Worm (Caenorhabditis elegans): ENCODE data around the gene clc-29.

clc-29 gene

ce11 chrIII:8354644-8355461 lies 7.1 kb upstream of the clc-29 start, which contains the start of gene unc-116:
unc-116 (minus strand) TSS chrIII:8355174.
- TF ChIP-seq F13H6.1 (tag; optimal IDR thresholded peaks at IDR 0.05) (no peak), K02D7.2 (tag; optimal IDR thresholded peaks at IDR 0.05) (no peak), ceh-2 (tag; optimal IDR thresholded peaks at IDR 0.05) (no peak), pha-2 (tag; optimal IDR thresholded peaks at IDR 0.05) (no peak), mec-3 (tag; optimal IDR thresholded peaks at IDR 0.05; ENCODE audit: borderline replicate concordance) (no peak), ceh-30 (tag; optimal IDR thresholded peaks at IDR 0.05) (no peak), ama-1 (optimal IDR thresholded peaks at IDR 0.05) (peak; percentile 47), hlh-8 (tag; optimal IDR thresholded peaks at IDR 0.05) (no peak), sox-2 (GFP tag; IDR thresholded peaks at IDR 0.05) (peak; percentile 11; the same call in 1 of the 2 replicates), rnt-1 (tag; optimal IDR thresholded peaks at IDR 0.05) (no peak), Y22D7AL.16 (tag; optimal IDR thresholded peaks at IDR 0.05) (no peak), ceh-34 (tag; optimal IDR thresholded peaks at IDR 0.05) (no peak), pat-9 (tag; optimal IDR thresholded peaks at IDR 0.05) (no peak), sox-4 (tag; optimal IDR thresholded peaks at IDR 0.05) (no peak), ceh-45 (GFP tag; IDR thresholded peaks at IDR 0.05) (no peak), npax-4 (tag; optimal IDR thresholded peaks at IDR 0.05) (no peak), pha-4 (tag; optimal IDR thresholded peaks at IDR 0.05) (no peak), unc-42 (tag; optimal IDR thresholded peaks at IDR 0.05) (peak; percentile 3), ceh-31 (tag; optimal IDR thresholded peaks at IDR 0.05) (peak; percentile 5), nhr-232 (tag; optimal IDR thresholded peaks at IDR 0.05) (no peak), dmd-4 (tag; optimal IDR thresholded peaks at IDR 0.05; ENCODE audit: borderline replicate concordance) (no peak), C38D4.7 (GFP tag; optimal IDR thresholded peaks at IDR 0.05) (no peak), unc-55 (GFP tag; optimal IDR thresholded peaks at IDR 0.05) (peak; percentile 59), hlh-30 (tag; optimal IDR thresholded peaks at IDR 0.05; ENCODE audit: insufficient read depth) (peak; percentile 86), ets-4 (tag; optimal IDR thresholded peaks at IDR 0.05) (no peak), elt-2 (tag; optimal IDR thresholded peaks at IDR 0.05) (no peak), unc-3 (GFP tag; conservative IDR thresholded peaks at IDR 0.05) (no peak), unc-3 (tag; optimal IDR thresholded peaks at IDR 0.05) (no peak), ahr-1 (tag; optimal IDR thresholded peaks at IDR 0.05) (no peak), che-1 (tag; optimal IDR thresholded peaks at IDR 0.05) (no peak), tbx-2 (tag; optimal IDR thresholded peaks at IDR 0.05) (no peak), ceh-19 (GFP tag; optimal IDR thresholded peaks at IDR 0.05) (no peak), ceh-48 (tag; optimal IDR thresholded peaks at IDR 0.05) (peak; percentile 44), hlh-13 (GFP tag; optimal IDR thresholded peaks at IDR 0.05) (no peak), lim-6 (tag; optimal IDR thresholded peaks at IDR 0.05) (no peak), pax-1 (tag; optimal IDR thresholded peaks at IDR 0.05) (no peak), ceh-24 (tag; optimal IDR thresholded peaks at IDR 0.05) (no peak), eyg-1 (tag; optimal IDR thresholded peaks at IDR 0.05) (no peak), dve-1 (tag; optimal IDR thresholded peaks at IDR 0.05) (no peak), ceh-9 (tag; optimal IDR thresholded peaks at IDR 0.05) (no peak), syd-9 (tag; optimal IDR thresholded peaks at IDR 0.05) (no peak), ztf-16 (tag; optimal IDR thresholded peaks at IDR 0.05) (no peak), fkh-10 (GFP tag; optimal IDR thresholded peaks at IDR 0.05) (no peak), tbx-7 (tag; optimal IDR thresholded peaks at IDR 0.05) (no peak), ceh-14 (tag; optimal IDR thresholded peaks at IDR 0.05) (no peak), unc-86 (tag; optimal IDR thresholded peaks at IDR 0.05) (no peak), nfya-1 (tag; optimal IDR thresholded peaks at IDR 0.05) (peak; percentile 20), pros-1 (tag; optimal IDR thresholded peaks at IDR 0.05) (no peak)
